Worm (Caenorhabditis elegans): ENCODE data around the gene rbx-1.

rbx-1 gene

ce11 chrV:9690099-9690572 is at the start of gene rbx-1:
Gene rbx-1 (minus strand): TSS chrV:9690522.
- no peak for TF ChIP-seq dao-5 (tag; optimal IDR thresholded peaks at IDR 0.05)
- TF ChIP-seq him-1 (tag; optimal IDR thresholded peaks at IDR 0.05): no peak
- TF ChIP-seq W03F9.2 (tag; optimal IDR thresholded peaks at IDR 0.05): no peak

- no peak for TF ChIP-seq W03F9.2 (tag; optimal IDR thresholded peaks at IDR 0.05)
- no peak for TF ChIP-seq him-1 (tag; optimal IDR thresholded peaks at IDR 0.05)
- no peak for TF ChIP-seq dao-5 (tag; optimal IDR thresholded peaks at IDR 0.05)
These were observed 49.1 kb upstream of the rbx-1 start, which contains the start of gene marc-1 for ce11 chrV:9739402-9739801. Gene marc-1 (plus strand): TSS chrV:9739702.

ce11 chrV:9738077-9738705 is 47.9 kb upstream of the rbx-1 start:
- TF ChIP-seq him-1 (tag; optimal IDR thresholded peaks at IDR 0.05) (no peak), dao-5 (tag; optimal IDR thresholded peaks at IDR 0.05) (no peak), W03F9.2 (tag; optimal IDR thresholded peaks at IDR 0.05) (no peak)

- TF ChIP-seq W03F9.2 (tag; optimal IDR thresholded peaks at IDR 0.05): no peak
- TF ChIP-seq dao-5 (tag; optimal IDR thresholded peaks at IDR 0.05): no peak
These were observed 47.0 kb upstream of the rbx-1 start, which contains the start of gene aqp-4 for ce11 chrV:9737287-9737686. Gene aqp-4 (plus strand): TSS chrV:9737556.

- no peak for TF ChIP-seq dao-5 (tag; optimal IDR thresholded peaks at IDR 0.05)
- no peak for TF ChIP-seq him-1 (tag; optimal IDR thresholded peaks at IDR 0.05)
- TF ChIP-seq W03F9.2 (tag; optimal IDR thresholded peaks at IDR 0.05): no peak
These were observed 43.7 kb upstream of the rbx-1 start, which contains the start of gene cal-7 for ce11 chrV:9733920-9734454. Gene cal-7 (plus strand): TSS chrV:9734103.

ce11 chrV:9731852-9732251 is 41.5 kb upstream of the rbx-1 start:
- no peak for TF ChIP-seq W03F9.2 (tag; optimal IDR thresholded peaks at IDR 0.05)
- TF ChIP-seq him-1 (tag; optimal IDR thresholded peaks at IDR 0.05): no peak
- no peak for TF ChIP-seq dao-5 (tag; optimal IDR thresholded peaks at IDR 0.05)

- TF ChIP-seq dao-5 (tag; optimal IDR thresholded peaks at IDR 0.05) (peak; percentile 39), him-1 (tag; optimal IDR thresholded peaks at IDR 0.05) (peak; percentile 96), W03F9.2 (tag; optimal IDR thresholded peaks at IDR 0.05) (peak; percentile 38)
These were observed 40.7 kb upstream of the rbx-1 start for ce11 chrV:9730743-9731706.

- TF ChIP-seq him-1 (tag; optimal IDR thresholded peaks at IDR 0.05) (no peak), W03F9.2 (tag; optimal IDR thresholded peaks at IDR 0.05) (peak; percentile 28), dao-5 (tag; optimal IDR thresholded peaks at IDR 0.05) (no peak)
These were observed 39.3 kb upstream of the rbx-1 start, which contains the start of the genes aagr-3 and drap-1 for ce11 chrV:9729462-9730162. Gene aagr-3 (minus strand): TSS chrV:9729512. Gene drap-1 (plus strand): TSS chrV:9730106.

- no peak for TF ChIP-seq him-1 (tag; optimal IDR thresholded peaks at IDR 0.05)
- TF ChIP-seq W03F9.2 (tag; optimal IDR thresholded peaks at IDR 0.05): no peak
- TF ChIP-seq dao-5 (tag; optimal IDR thresholded peaks at IDR 0.05): no peak
These were observed 35.4 kb upstream of the rbx-1 start for ce11 chrV:9725719-9726118.

ce11 chrV:9724021-9724671 is 33.8 kb upstream of the rbx-1 start, which contains the start of gene slcr-46.3:
Gene slcr-46.3 (minus strand): TSS chrV:9724106.
- TF ChIP-seq dao-5 (tag; optimal IDR thresholded peaks at IDR 0.05): no peak
- TF ChIP-seq him-1 (tag; optimal IDR thresholded peaks at IDR 0.05): no peak
- TF ChIP-seq W03F9.2 (tag; optimal IDR thresholded peaks at IDR 0.05): no peak

- TF ChIP-seq him-1 (tag; optimal IDR thresholded peaks at IDR 0.05): no peak
- TF ChIP-seq W03F9.2 (tag; optimal IDR thresholded peaks at IDR 0.05): no peak
- TF ChIP-seq dao-5 (tag; optimal IDR thresholded peaks at IDR 0.05): no peak
These were observed 26.1 kb upstream of the rbx-1 start, which contains the start of gene str-188 for ce11 chrV:9716397-9716796. Gene str-188 (plus strand): TSS chrV:9716697.

- TF ChIP-seq W03F9.2 (tag; optimal IDR thresholded peaks at IDR 0.05) (no peak), dao-5 (tag; optimal IDR thresholded peaks at IDR 0.05) (no peak), him-1 (tag; optimal IDR thresholded peaks at IDR 0.05) (no peak)
These were observed 24.6 kb upstream of the rbx-1 start, which contains the start of gene F40F9.3 for ce11 chrV:9714909-9715308. Gene F40F9.3 (plus strand): TSS chrV:9715209.

Measured in whole organism, L4/young adult.